Worm (Caenorhabditis elegans) whole organism, L3 larva: ENCODE measurements around the gene htas-1.

Source experiments
- R02D3.7 ChIP-seq: fragments of 150-350 bp; optimal IDR thresholded peaks from 2 replicates; lab custom pipeline; 2014; ENCODE audit warnings: missing biosample characterization, missing genetic modification characterization
- ZK546.5 ChIP-seq: sonication (generic microtip); optimal IDR thresholded peaks from 2 replicates; lab custom pipeline; 2017; ENCODE audit warnings: missing biosample characterization, missing genetic modification characterization
- aly-2 ChIP-seq: fragments of 150-350 bp; optimal IDR thresholded peaks from 2 replicates; lab custom pipeline; 2014; ENCODE audit warnings: missing biosample characterization, missing genetic modification characterization
- ama-1 ChIP-seq: fragments of 150-350 bp; optimal IDR thresholded peaks from 2 replicates; lab custom pipeline; 2018
- ceh-16 ChIP-seq: sonication (generic microtip); optimal IDR thresholded peaks from 2 replicates; lab custom pipeline; 2017; ENCODE audit warnings: missing biosample characterization, missing genetic modification characterization
- ceh-28 ChIP-seq: fragments of 150-350 bp; optimal IDR thresholded peaks from 2 replicates; lab custom pipeline; 2014; ENCODE audit warnings: missing biosample characterization, missing genetic modification reagents, missing genetic modification characterization
- ceh-82 ChIP-seq: fragments of 150-350 bp; optimal IDR thresholded peaks from 2 replicates; lab custom pipeline; 2014; ENCODE audit warnings: missing biosample characterization, missing genetic modification characterization
- ceh-9 ChIP-seq: sonication (generic microtip); optimal IDR thresholded peaks from 2 replicates; lab custom pipeline; 2018; ENCODE audit warnings: missing biosample characterization, missing genetic modification characterization
- daf-12 ChIP-seq: fragments of 150-350 bp; optimal IDR thresholded peaks from 2 replicates; lab custom pipeline; 2014; ENCODE audit warnings: missing biosample characterization, missing genetic modification reagents, missing genetic modification characterization
- egl-27 ChIP-seq: sonication (generic microtip); optimal IDR thresholded peaks from 4 replicates; lab custom pipeline; 2017; ENCODE audit warnings: missing biosample characterization, missing genetic modification reagents, missing genetic modification characterization
- egl-5 ChIP-seq: fragments of 150-350 bp; optimal IDR thresholded peaks from 2 replicates; lab custom pipeline; 2017; ENCODE audit warnings: missing biosample characterization, missing genetic modification reagents, missing genetic modification characterization, inconsistent platforms
- elt-1 ChIP-seq: fragments of 150-350 bp; optimal IDR thresholded peaks from 2 replicates; lab custom pipeline; 2014; ENCODE audit warnings: missing biosample characterization, missing genetic modification characterization
- elt-2 ChIP-seq: sonication (generic microtip); optimal IDR thresholded peaks from 2 replicates; lab custom pipeline; 2016; ENCODE audit warnings: missing genetic modification reagents, mild to moderate bottlenecking, missing genetic modification characterization, missing compliant biosample characterization
- elt-3 ChIP-seq, 3 experiments: fragments of 150-350 bp in 1 of 3; sonication (generic microtip) in 2 of 3; optimal IDR thresholded peaks; 2 replicates in 2 of 3; 4 replicates in 1 of 3; lab custom pipeline; 2014 to 2017; ENCODE audit warnings: missing biosample characterization in 3 of 3, missing genetic modification characterization in 3 of 3
- eor-1 ChIP-seq, 2 experiments: fragments of 150-350 bp; optimal IDR thresholded peaks; 2 replicates each; lab custom pipeline; 2014 to 2018; ENCODE audit warnings: missing biosample characterization in 2 of 2, missing genetic modification characterization in 2 of 2
- fkh-10 ChIP-seq: sonication (generic microtip); optimal IDR thresholded peaks from 2 replicates; lab custom pipeline; 2017; ENCODE audit warnings: missing biosample characterization, missing genetic modification reagents, missing genetic modification characterization
- fkh-2 ChIP-seq: fragments of 150-350 bp; optimal IDR thresholded peaks from 2 replicates; lab custom pipeline; 2014; ENCODE audit warnings: missing biosample characterization, missing genetic modification reagents, missing genetic modification characterization
- fos-1 ChIP-seq: fragments of 150-350 bp; optimal IDR thresholded peaks from 2 replicates; lab custom pipeline; 2014; ENCODE audit warnings: missing biosample characterization, missing genetic modification characterization
- hmg-11 ChIP-seq: sonication (generic microtip); optimal IDR thresholded peaks from 2 replicates; lab custom pipeline; 2016; ENCODE audit warnings: missing genetic modification characterization, missing compliant biosample characterization
- jun-1 ChIP-seq: fragments of 150-350 bp; optimal IDR thresholded peaks from 2 replicates; lab custom pipeline; 2014; ENCODE audit warnings: missing biosample characterization, missing genetic modification reagents, missing genetic modification characterization
- lin-15B ChIP-seq: fragments of 150-350 bp; optimal IDR thresholded peaks from 2 replicates; lab custom pipeline; 2014; ENCODE audit warnings: missing biosample characterization, missing genetic modification characterization
- lin-39 ChIP-seq: fragments of 150-350 bp; optimal IDR thresholded peaks from 2 replicates; lab custom pipeline; 2018; ENCODE audit warnings: missing biosample characterization, missing genetic modification reagents, missing genetic modification characterization
- lsy-12 ChIP-seq: sonication (generic microtip); optimal IDR thresholded peaks from 2 replicates; lab custom pipeline; 2016; ENCODE audit warnings: mild to moderate bottlenecking, missing genetic modification characterization, missing compliant biosample characterization
- mdl-1 ChIP-seq: fragments of 150-350 bp; optimal IDR thresholded peaks from 2 replicates; lab custom pipeline; 2014; ENCODE audit warnings: missing biosample characterization, missing genetic modification characterization
- mml-1 ChIP-seq: fragments of 150-350 bp; sonication (generic microtip); optimal IDR thresholded peaks from 3 replicates; lab custom pipeline; 2014; ENCODE audit warnings: missing biosample characterization, missing genetic modification characterization
- nfya-1 ChIP-seq: sonication (generic microtip); optimal IDR thresholded peaks from 2 replicates; lab custom pipeline; 2017; ENCODE audit warnings: missing genetic modification characterization, mild to moderate bottlenecking, missing compliant biosample characterization, antibody characterized with exemption, moderate library complexity; ENCODE audit not compliant: insufficient read depth
- nhr-11 ChIP-seq: fragments of 150-350 bp; optimal IDR thresholded peaks from 2 replicates; lab custom pipeline; 2014; ENCODE audit warnings: missing biosample characterization, missing genetic modification characterization
- nhr-12 ChIP-seq: fragments of 150-350 bp; optimal IDR thresholded peaks from 2 replicates; lab custom pipeline; 2014; ENCODE audit warnings: missing biosample characterization, missing genetic modification characterization
- nhr-23 ChIP-seq: fragments of 150-350 bp; optimal IDR thresholded peaks from 2 replicates; lab custom pipeline; 2014; ENCODE audit warnings: missing biosample characterization, missing genetic modification reagents, missing genetic modification characterization
- nhr-237 ChIP-seq: fragments of 150-350 bp; optimal IDR thresholded peaks from 2 replicates; lab custom pipeline; 2014; ENCODE audit warnings: missing biosample characterization, missing genetic modification characterization
- nhr-25 ChIP-seq: sonication (generic microtip); optimal IDR thresholded peaks from 2 replicates; lab custom pipeline; 2017; ENCODE audit warnings: missing biosample characterization, missing genetic modification characterization
- nhr-28 ChIP-seq: fragments of 150-350 bp; optimal IDR thresholded peaks from 2 replicates; lab custom pipeline; 2014; ENCODE audit warnings: missing biosample characterization, missing genetic modification characterization
- nhr-43 ChIP-seq: sonication (generic microtip); optimal IDR thresholded peaks from 2 replicates; lab custom pipeline; 2016; ENCODE audit warnings: mild to moderate bottlenecking, missing genetic modification characterization, missing compliant biosample characterization; ENCODE audit not compliant: poor library complexity, severe bottlenecking
- nhr-67 ChIP-seq: fragments of 150-350 bp; optimal IDR thresholded peaks from 2 replicates; lab custom pipeline; 2014; ENCODE audit warnings: missing biosample characterization, missing genetic modification characterization
- nhr-76 ChIP-seq: fragments of 150-350 bp; sonication (generic microtip); optimal IDR thresholded peaks from 5 replicates; lab custom pipeline; 2014; ENCODE audit warnings: missing biosample characterization, missing genetic modification characterization
- nhr-77 ChIP-seq: fragments of 150-350 bp; optimal IDR thresholded peaks from 2 replicates; lab custom pipeline; 2014; ENCODE audit warnings: missing biosample characterization, missing genetic modification characterization
- pha-4 ChIP-seq: fragments of 150-350 bp; optimal IDR thresholded peaks from 2 replicates; lab custom pipeline; 2014; ENCODE audit warnings: missing biosample characterization, missing genetic modification reagents, missing genetic modification characterization
- pqm-1 ChIP-seq: fragments of 150-350 bp; optimal IDR thresholded peaks from 2 replicates; lab custom pipeline; 2017; ENCODE audit warnings: missing biosample characterization, missing genetic modification characterization, inconsistent platforms
- sea-2 ChIP-seq: fragments of 150-350 bp; sonication (generic microtip); optimal IDR thresholded peaks from 4 replicates; lab custom pipeline; 2014; ENCODE audit warnings: missing biosample characterization, missing genetic modification reagents, missing genetic modification characterization
- skn-1 ChIP-seq: fragments of 150-350 bp; optimal IDR thresholded peaks from 2 replicates; lab custom pipeline; 2014; ENCODE audit warnings: missing biosample characterization, missing genetic modification characterization
- snpc-4 ChIP-seq: fragments of 150-350 bp; optimal IDR thresholded peaks from 2 replicates; lab custom pipeline; 2014; ENCODE audit warnings: missing biosample characterization, missing genetic modification characterization
- tbx-2 ChIP-seq: sonication (generic microtip); optimal IDR thresholded peaks from 2 replicates; lab custom pipeline; 2016; ENCODE audit warnings: mild to moderate bottlenecking, missing genetic modification characterization, missing compliant biosample characterization
- unc-39 ChIP-seq: sonication (generic microtip); optimal IDR thresholded peaks from 4 replicates; lab custom pipeline; 2017; ENCODE audit warnings: missing biosample characterization, missing genetic modification characterization
- unc-62 ChIP-seq: fragments of 150-350 bp; sonication (generic microtip); optimal IDR thresholded peaks from 4 replicates; lab custom pipeline; 2014; ENCODE audit warnings: missing biosample characterization, missing genetic modification reagents, missing genetic modification characterization
- zag-1 ChIP-seq: fragments of 150-350 bp; optimal IDR thresholded peaks from 2 replicates; lab custom pipeline; 2014; ENCODE audit warnings: missing biosample characterization, missing genetic modification characterization
- ztf-11 ChIP-seq: fragments of 150-350 bp; optimal IDR thresholded peaks from 2 replicates; lab custom pipeline; 2014; ENCODE audit warnings: missing biosample characterization, missing genetic modification characterization
- ztf-4 ChIP-seq: fragments of 150-350 bp; optimal IDR thresholded peaks from 2 replicates; lab custom pipeline; 2014; ENCODE audit warnings: missing biosample characterization, missing genetic modification characterization

The htas-1 gene

ce11 chrIV:9723185-9723584 is 39.9 kb upstream of the htas-1 start:
- TF ChIP-seq nhr-23 (tag; lab: Kevin White, UChicago) = peak; percentile 75
- TF ChIP-seq elt-1 (tag; lab: Kevin White, UChicago) = peak; percentile 92
- no peak for TF ChIP-seq ama-1 (lab: Kevin White, UChicago)
- TF ChIP-seq ceh-28 (tag; lab: Kevin White, UChicago) = peak; percentile 26
- TF ChIP-seq, all 47 proteins: peak for 3

ce11 chrIV:9718396-9718795 is 35.1 kb upstream of the htas-1 start:
- TF ChIP-seq skn-1 (tag; lab: Kevin White, UChicago) (peak; percentile 99), ama-1 (lab: Kevin White, UChicago) (peak; percentile 86), ceh-9 (tag; lab: Kevin White, UChicago) (no peak), unc-39 (tag; lab: Kevin White, UChicago) (no peak), eor-1 (tag; optimal IDR thresholded peaks at IDR 0.05; lab: Kevin White, UChicago) (no peak), fos-1 (tag; lab: Kevin White, UChicago) (no peak), egl-5 (tag; lab: Kevin White, UChicago) (peak; percentile 68), nhr-28 (tag; lab: Kevin White, UChicago) (no peak), nhr-23 (tag; lab: Kevin White, UChicago) (peak; percentile 82), nhr-76 (tag; lab: Kevin White, UChicago) (no peak), snpc-4 (tag; lab: Kevin White, UChicago) (peak; percentile 32), lin-39 (peak; percentile 53), ztf-4 (no peak), ceh-28 (tag; lab: Kevin White, UChicago) (peak; percentile 52), nhr-25 (tag; lab: Kevin White, UChicago) (peak; percentile 77), nfya-1 (tag; lab: Kevin White, UChicago) (peak; percentile 79), lsy-12 (tag; lab: Kevin White, UChicago) (no peak), mdl-1 (tag; lab: Kevin White, UChicago) (no peak), nhr-11 (tag; lab: Kevin White, UChicago) (peak; percentile 5), zag-1 (no peak), lin-15B (tag; lab: Kevin White, UChicago) (peak; percentile 54), jun-1 (tag; lab: Kevin White, UChicago) (peak; percentile 76), ZK546.5 (no peak), ceh-16 (tag; lab: Kevin White, UChicago) (no peak), tbx-2 (peak; percentile 37), nhr-67 (no peak), hmg-11 (tag; lab: Kevin White, UChicago) (peak; percentile 68), R02D3.7 (tag; lab: Kevin White, UChicago) (peak; percentile 4), fkh-10 (GFP tag; lab: Kevin White, UChicago) (no peak), elt-1 (tag; lab: Kevin White, UChicago) (peak; percentile 23), sea-2 (GFP tag; lab: Kevin White, UChicago) (no peak), nhr-77 (tag; lab: Kevin White, UChicago) (no peak), ceh-82 (no peak), daf-12 (no peak), aly-2 (tag; lab: Kevin White, UChicago) (no peak), nhr-237 (tag; lab: Kevin White, UChicago) (no peak), nhr-43 (tag; lab: Kevin White, UChicago) (peak; percentile 57), egl-27 (tag; lab: Kevin White, UChicago) (no peak), ztf-11 (tag; lab: Kevin White, UChicago) (no peak), pqm-1 (tag; lab: Kevin White, UChicago) (peak; percentile 80), mml-1 (tag; lab: Kevin White, UChicago) (no peak), pha-4 (peak; percentile 90), fkh-2 (tag; lab: Kevin White, UChicago) (no peak), nhr-12 (tag; lab: Kevin White, UChicago) (no peak), elt-3 (tag; optimal IDR thresholded peaks at IDR 0.05; lab: Kevin White, UChicago) (no peak), unc-62 (no peak), elt-2 (tag; lab: Kevin White, UChicago) (peak; percentile 77)
- TF ChIP-seq, all 47 proteins: peak for 20
